Worm (Caenorhabditis elegans) whole organism, L4 larva: ENCODE data around the gene txt-2.

Experiments used
- F37D6.2 ChIP-seq: sonication (generic microtip); optimal IDR thresholded peaks from 2 replicates; lab custom pipeline; 2016; ENCODE audit warnings: mild to moderate bottlenecking, missing genetic modification characterization, missing compliant biosample characterization
- R02D3.7 ChIP-seq: fragments of 150-350 bp; sonication (generic microtip); optimal IDR thresholded peaks from 3 replicates; lab custom pipeline; 2014; ENCODE audit warnings: missing biosample characterization, missing genetic modification characterization
- Y105C5A.15 ChIP-seq: fragments of 200-800 bp; sonication (Bioruptor generic); IDR thresholded peaks from 2 replicates; pipeline ENCODE4 v1.3.6; 2022; ENCODE audit warnings: missing genetic modification characterization, missing compliant biosample characterization
- Y48G9A.11 ChIP-seq: fragments of 200-800 bp; sonication (Bioruptor generic); IDR thresholded peaks from 2 replicates; pipeline ENCODE4 v1.3.6; 2022; ENCODE audit warnings: missing genetic modification reagents, missing genetic modification characterization, missing compliant biosample characterization
- Y5F2A.4 ChIP-seq: fragments of 200-800 bp; sonication (Bioruptor generic); optimal IDR thresholded peaks from 2 replicates; lab custom pipeline; 2018; ENCODE audit warnings: mild to moderate bottlenecking, missing genetic modification characterization, missing compliant biosample characterization
- ZK546.5 ChIP-seq, 2 experiments: sonication (generic microtip); optimal IDR thresholded peaks; 2 replicates each; lab custom pipeline; 2017; ENCODE audit warnings: missing biosample characterization in 2 of 2, missing genetic modification characterization in 2 of 2
- aha-1 ChIP-seq: fragments of 150-350 bp; peaks from one replicate; lab custom pipeline; 2014; ENCODE audit warnings: missing biosample characterization, missing genetic modification characterization
- aly-2 ChIP-seq: sonication (generic microtip); optimal IDR thresholded peaks from 2 replicates; lab custom pipeline; 2018; ENCODE audit warnings: missing biosample characterization, missing genetic modification characterization
- ceh-82 ChIP-seq: sonication (generic microtip); optimal IDR thresholded peaks from 2 replicates; lab custom pipeline; 2017; ENCODE audit warnings: missing biosample characterization, missing genetic modification characterization
- daf-16 ChIP-seq, 3 experiments: sonication (generic microtip); optimal IDR thresholded peaks; 2 replicates each; lab custom pipeline; 2016 to 2017; ENCODE audit warnings: missing genetic modification characterization in 3 of 3, missing genetic modification reagents in 3 of 3, mild to moderate bottlenecking in 2 of 3, missing compliant biosample characterization in 2 of 3, missing biosample characterization in 1 of 3, moderate library complexity in 1 of 3
- dve-1 ChIP-seq: sonication (generic microtip); optimal IDR thresholded peaks from 2 replicates; lab custom pipeline; 2017; ENCODE audit warnings: antibody characterized with exemption, mild to moderate bottlenecking, missing genetic modification characterization, missing compliant biosample characterization; ENCODE audit not compliant: insufficient read depth
- lin-13 ChIP-seq: fragments of 150-350 bp; optimal IDR thresholded peaks from 2 replicates; lab custom pipeline; 2014; ENCODE audit warnings: missing biosample characterization, missing genetic modification reagents, missing genetic modification characterization
- lin-29 ChIP-seq: fragments of 200-800 bp; sonication (Bioruptor generic); IDR thresholded peaks from 2 replicates; pipeline ENCODE4 v1.3.6; 2022; ENCODE audit warnings: missing genetic modification reagents, missing genetic modification characterization, missing compliant biosample characterization
- lin-38 ChIP-seq: fragments of 200-800 bp; sonication (Bioruptor generic); IDR thresholded peaks from 2 replicates; pipeline ENCODE4 v1.3.6; 2022; ENCODE audit warnings: missing genetic modification reagents, missing genetic modification characterization, missing compliant biosample characterization
- mdl-1 ChIP-seq, 2 experiments: fragments of 150-350 bp in 1 of 2; sonication (generic microtip) in 1 of 2; optimal IDR thresholded peaks; 2 replicates each; lab custom pipeline; 2014 to 2017; ENCODE audit warnings: missing biosample characterization in 2 of 2, missing genetic modification characterization in 2 of 2
- nhr-10 ChIP-seq: fragments of 150-350 bp; optimal IDR thresholded peaks from 2 replicates; lab custom pipeline; 2014; ENCODE audit warnings: missing biosample characterization, missing genetic modification characterization
- nhr-237 ChIP-seq: sonication (generic microtip); optimal IDR thresholded peaks from 2 replicates; lab custom pipeline; 2017; ENCODE audit warnings: missing biosample characterization, missing genetic modification characterization
- nhr-25 ChIP-seq: sonication (generic microtip); optimal IDR thresholded peaks from 2 replicates; lab custom pipeline; 2017; ENCODE audit warnings: missing genetic modification characterization, mild to moderate bottlenecking, missing compliant biosample characterization, antibody characterized with exemption, moderate library complexity, borderline replicate concordance; ENCODE audit not compliant: insufficient read depth
- nhr-28 ChIP-seq: fragments of 150-350 bp; optimal IDR thresholded peaks from 2 replicates; lab custom pipeline; 2014; ENCODE audit warnings: missing biosample characterization, missing genetic modification characterization
- nhr-77 ChIP-seq: fragments of 150-350 bp; optimal IDR thresholded peaks from 2 replicates; lab custom pipeline; 2014; ENCODE audit warnings: missing biosample characterization, missing genetic modification characterization
- pha-4 ChIP-seq, 2 experiments: fragments of 150-350 bp in 1 of 2; fragments of 200-800 bp in 1 of 2; sonication (Bioruptor generic) in 1 of 2; IDR thresholded peaks in 1 of 2; optimal IDR thresholded peaks in 1 of 2; 2 replicates each; pipeline versions ENCODE4 v1.3.6 to Lab custom; 2014 to 2022; ENCODE audit warnings: missing genetic modification characterization in 2 of 2, missing genetic modification reagents in 2 of 2, missing biosample characterization in 1 of 2, missing compliant biosample characterization in 1 of 2
- rbr-2 ChIP-seq: sonication (generic microtip); optimal IDR thresholded peaks from 2 replicates; lab custom pipeline; 2016; ENCODE audit warnings: missing genotype, missing genetic modification characterization, missing compliant biosample characterization
- sdz-12 ChIP-seq: fragments of 200-800 bp; sonication (Bioruptor generic); optimal IDR thresholded peaks from 2 replicates; lab custom pipeline; 2018; ENCODE audit warnings: mild to moderate bottlenecking, missing genetic modification characterization, missing compliant biosample characterization
- snpc-1.2 ChIP-seq: fragments of 200-800 bp; sonication (Bioruptor generic); IDR thresholded peaks from 2 replicates; pipeline ENCODE4 v1.3.6; 2022; ENCODE audit warnings: missing genetic modification reagents, missing genetic modification characterization, missing compliant biosample characterization
- snpc-4 ChIP-seq: fragments of 150-350 bp; optimal IDR thresholded peaks from 2 replicates; lab custom pipeline; 2014; ENCODE audit warnings: missing biosample characterization, missing genetic modification characterization
- spr-1 ChIP-seq: sonication (generic microtip); optimal IDR thresholded peaks from 2 replicates; lab custom pipeline; 2016; ENCODE audit warnings: mild to moderate bottlenecking, missing genetic modification characterization, missing compliant biosample characterization
- unc-130 ChIP-seq: sonication (generic microtip); optimal IDR thresholded peaks from 2 replicates; lab custom pipeline; 2016; ENCODE audit warnings: missing genetic modification reagents, missing genetic modification characterization, missing compliant biosample characterization
- unc-39 ChIP-seq: sonication (generic microtip); optimal IDR thresholded peaks from 2 replicates; lab custom pipeline; 2017; ENCODE audit warnings: missing biosample characterization, missing genetic modification characterization
- unc-62 ChIP-seq, 3 experiments: fragments of 150-350 bp in 1 of 3; sonication (generic microtip); optimal IDR thresholded peaks in 2 of 3; peaks in 1 of 3; 1 replicate in 1 of 3; 2 replicates in 2 of 3; lab custom pipeline; 2014 to 2017; ENCODE audit warnings: missing biosample characterization in 3 of 3, missing genetic modification characterization in 3 of 3, missing genetic modification reagents in 3 of 3, missing genotype in 1 of 3
- zip-11 ChIP-seq: fragments of 200-800 bp; sonication (Bioruptor generic); IDR thresholded peaks from 2 replicates; pipeline ENCODE4 v1.3.6; 2022; ENCODE audit warnings: missing genetic modification characterization, missing compliant biosample characterization
- ztf-11 ChIP-seq: fragments of 150-350 bp; optimal IDR thresholded peaks from 2 replicates; lab custom pipeline; 2014; ENCODE audit warnings: missing biosample characterization, missing genetic modification characterization
- ztf-7 ChIP-seq: fragments of 150-350 bp; optimal IDR thresholded peaks from 2 replicates; lab custom pipeline; 2014; ENCODE audit warnings: missing biosample characterization, missing genetic modification characterization

txt-2 gene

ce11 chrV:268007-268406 is 27.7 kb upstream of the txt-2 start, which contains the start of gene lgc-26:
Gene lgc-26 (plus strand): TSS chrV:268307.
- TF ChIP-seq nhr-237 (tag; lab: Kevin White, UChicago): no peak
- TF ChIP-seq rbr-2: no peak
- TF ChIP-seq zip-11 (GFP tag; lab: Robert Waterston, UW): no peak
- no peak for TF ChIP-seq Y48G9A.11 (GFP tag; lab: Robert Waterston, UW)
- TF ChIP-seq ztf-7 (tag; lab: Kevin White, UChicago): no peak
- no peak for TF ChIP-seq F37D6.2 (tag; lab: Kevin White, UChicago)
- TF ChIP-seq R02D3.7: no peak
- TF ChIP-seq nhr-25 (tag; lab: Kevin White, UChicago): no peak
- TF ChIP-seq lin-13 (GFP tag; lab: Kevin White, UChicago): no peak
- TF ChIP-seq unc-39 (tag; lab: Kevin White, UChicago): no peak
- no peak for TF ChIP-seq Y105C5A.15 (GFP tag; lab: Robert Waterston, UW)
- TF ChIP-seq mdl-1 (tag; optimal IDR thresholded peaks at IDR 0.05; lab: Kevin White, UChicago): no peak
- TF ChIP-seq nhr-10: no peak

ce11 chrV:265062-265963 is 25.0 kb upstream of the txt-2 start:
- TF ChIP-seq ZK546.5 (tag; optimal IDR thresholded peaks at IDR 0.05; lab: Kevin White, UChicago) (peak in 1 of 2 experiments; percentile 48), aha-1 (tag; lab: Kevin White, UChicago) (peak; percentile 24)

ce11 chrV:260334-260733 is 20.0 kb upstream of the txt-2 start:
- TF ChIP-seq daf-16 (GFP tag; optimal IDR thresholded peaks at IDR 0.05; lab: Kevin White, UChicago): no peak
- TF ChIP-seq daf-16 (tag; optimal IDR thresholded peaks at IDR 0.05; lab: Kevin White, UChicago): peak; percentile 73
- TF ChIP-seq nhr-28 (tag; lab: Kevin White, UChicago): peak; percentile 41
- TF ChIP-seq unc-130 (GFP tag; lab: Kevin White, UChicago): no peak
- peak; percentile 37 for TF ChIP-seq dve-1
- 0 out of 2 replicates have a peak, but pooled peaks have one; percentile 10 for TF ChIP-seq pha-4 (GFP tag; IDR thresholded peaks at IDR 0.05; lab: Robert Waterston, UW)
- no peak for TF ChIP-seq pha-4 (tag; optimal IDR thresholded peaks at IDR 0.05; lab: Kevin White, UChicago)
- peak; percentile 12 for TF ChIP-seq nhr-77 (tag; lab: Kevin White, UChicago)

- TF ChIP-seq lin-29: no peak
Observed at ce11 chrV:258730-259129, 18.4 kb upstream of the txt-2 start, which contains the start of gene nhr-204. Gene nhr-204 (minus strand): TSS chrV:258830.

ce11 chrV:254591-254990 is 14.3 kb upstream of the txt-2 start, which contains the start of gene str-121:
Gene str-121 (minus strand): TSS chrV:254691.
- no peak for TF ChIP-seq snpc-1.2 (GFP tag; lab: Robert Waterston, UW)
- TF ChIP-seq unc-62 (GFP tag; optimal IDR thresholded peaks at IDR 0.05 in 1 of 2; lab: Kevin White, UChicago): peak in 1 of 2 experiments; percentile 0
- TF ChIP-seq unc-62 (tag; optimal IDR thresholded peaks at IDR 0.05; lab: Kevin White, UChicago): no peak

ce11 chrV:251652-252051 is 11.4 kb upstream of the txt-2 start, which contains the start of gene oac-39:
Gene oac-39 (minus strand): TSS chrV:251752.
- TF ChIP-seq nhr-10 (no peak), nhr-237 (tag; lab: Kevin White, UChicago) (no peak), spr-1 (tag; lab: Kevin White, UChicago) (no peak), aly-2 (tag; lab: Kevin White, UChicago) (no peak), R02D3.7 (no peak), lin-38 (no peak), snpc-4 (tag; lab: Kevin White, UChicago) (no peak), ztf-11 (tag; lab: Kevin White, UChicago) (no peak), sdz-12 (GFP tag; lab: Kevin White, UChicago) (no peak), Y5F2A.4 (GFP tag; lab: Kevin White, UChicago) (no peak), ceh-82 (tag; lab: Kevin White, UChicago) (no peak)
